Worm (Caenorhabditis elegans) whole organism, L4/young adult: Measurements from ENCODE around the gene cct-3.
"Not testable (repeated sequence)": the region's sequence is repeated elsewhere in the genome, so short reads cannot be mapped to it uniquely, and the experiment has no call there.

ENCODE experiments used
- W03F9.2 ChIP-seq: fragments of 150-350 bp; optimal IDR thresholded peaks from 2 replicates; lab custom pipeline; 2014; ENCODE audit warnings: missing biosample characterization, missing genetic modification characterization
- dao-5 ChIP-seq: sonication (generic microtip); optimal IDR thresholded peaks from 2 replicates; lab custom pipeline; 2016; ENCODE audit warnings: missing genotype, missing genetic modification characterization, moderate library complexity, missing compliant biosample characterization
- him-1 ChIP-seq: sonication (generic microtip); optimal IDR thresholded peaks from 2 replicates; lab custom pipeline; 2016; ENCODE audit warnings: missing genotype, missing genetic modification reagents, missing genetic modification characterization, missing compliant biosample characterization

The cct-3 gene

ce11 chrII:2277418-2277817 lies 44.1 kb downstream of the cct-3 start, which contains the start of gene K09F6.15:
K09F6.15 (minus strand) TSS chrII:2277518.
- TF ChIP-seq him-1 (tag; lab: Kevin White, UChicago) = no peak
- no peak for TF ChIP-seq W03F9.2 (tag; lab: Kevin White, UChicago)
- TF ChIP-seq dao-5 (tag; lab: Kevin White, UChicago) = no peak

ce11 chrII:2279263-2279662 lies 45.9 kb downstream of the cct-3 start, which contains the start of gene K09F6.6:
K09F6.6 (minus strand) TSS chrII:2279305.
- TF ChIP-seq dao-5 (tag; lab: Kevin White, UChicago) (no peak), W03F9.2 (tag; lab: Kevin White, UChicago) (no peak), him-1 (tag; lab: Kevin White, UChicago) (no peak)

ce11 chrII:2279839-2280238 lies 46.5 kb downstream of the cct-3 start, which contains the start of gene K09F6.11:
K09F6.11 (plus strand) TSS chrII:2280139.
- no peak for TF ChIP-seq W03F9.2 (tag; lab: Kevin White, UChicago)
- no peak for TF ChIP-seq him-1 (tag; lab: Kevin White, UChicago)
- TF ChIP-seq dao-5 (tag; lab: Kevin White, UChicago) = no peak

ce11 chrII:2282599-2282998 lies 49.3 kb downstream of the cct-3 start, which contains the start of gene K09F6.9:
K09F6.9 (minus strand) TSS chrII:2282699.
- TF ChIP-seq him-1, dao-5, W03F9.2 (tag; lab: Kevin White, UChicago): not testable (repeated sequence)

- TF ChIP-seq W03F9.2 (tag; lab: Kevin White, UChicago) (no peak), him-1 (tag; lab: Kevin White, UChicago) (no peak), dao-5 (tag; lab: Kevin White, UChicago) (no peak)
Observed at ce11 chrII:2284703-2285102, 51.4 kb downstream of the cct-3 start.

- TF ChIP-seq dao-5 (tag; lab: Kevin White, UChicago) (no peak), W03F9.2 (tag; lab: Kevin White, UChicago) (no peak), him-1 (tag; lab: Kevin White, UChicago) (no peak)
Observed at ce11 chrII:2288798-2289197, 55.5 kb downstream of the cct-3 start, which contains the start of the genes K09F6.10 and K09F6.13. K09F6.10 (minus strand) TSS chrII:2288883. K09F6.13 (plus strand) TSS chrII:2289114.

- no peak for TF ChIP-seq dao-5 (tag; lab: Kevin White, UChicago)
- TF ChIP-seq W03F9.2 (tag; lab: Kevin White, UChicago) = no peak
- no peak for TF ChIP-seq him-1 (tag; lab: Kevin White, UChicago)
Observed at ce11 chrII:2289441-2289840, 56.1 kb downstream of the cct-3 start.

- no peak for TF ChIP-seq dao-5 (tag; lab: Kevin White, UChicago)
- TF ChIP-seq W03F9.2 (tag; lab: Kevin White, UChicago) = no peak
Observed at ce11 chrII:2292027-2292426, 58.7 kb downstream of the cct-3 start, which contains the start of gene K09F6.7. K09F6.7 (minus strand) TSS chrII:2292127.

ce11 chrII:2292549-2292948 lies 59.2 kb downstream of the cct-3 start:
- TF ChIP-seq dao-5 (tag; lab: Kevin White, UChicago) (no peak), him-1 (tag; lab: Kevin White, UChicago) (no peak), W03F9.2 (tag; lab: Kevin White, UChicago) (no peak)
